Fruit fly (Drosophila melanogaster) Kc167 (cell line): Measurements from ENCODE around the gene Nsf2.

ENCODE experiments used
- Myc ChIP-seq: fragments of >200 bp; optimal IDR thresholded peaks from 2 replicates; lab custom pipeline; 2017; ENCODE audit warnings: missing external identifiers
- Sin3A ChIP-seq: fragments of >200 bp; optimal IDR thresholded peaks from 2 replicates; lab custom pipeline; 2018; ENCODE audit warnings: missing external identifiers
- h ChIP-seq: fragments of >200 bp; optimal IDR thresholded peaks from 3 replicates; lab custom pipeline; 2018; ENCODE audit warnings: missing external identifiers
- insv ChIP-seq: fragments of >200 bp; optimal IDR thresholded peaks from 3 replicates; lab custom pipeline; 2018; ENCODE audit warnings: missing external identifiers
- psq ChIP-seq: fragments of >200 bp; optimal IDR thresholded peaks from 2 replicates; lab custom pipeline; 2017; ENCODE audit warnings: missing external identifiers
- ttk ChIP-seq: sonication (Bioruptor generic); optimal IDR thresholded peaks from 2 replicates; lab custom pipeline; 2017; ENCODE audit warnings: missing external identifiers

dm6 chr3R:13807330-13807729 lies 30.5 kb downstream of the Nsf2 start:
- TF ChIP-seq Myc (lab: Kevin White, UChicago) (no peak), insv (lab: Kevin White, UChicago) (no peak), ttk (lab: Kevin White, UChicago) (no peak), psq (lab: Kevin White, UChicago) (no peak), h (lab: Kevin White, UChicago) (no peak), Sin3A (no peak)
